Fruit fly (Drosophila melanogaster): ENCODE data around the gene CG43707.

CG43707 gene

DNA sequence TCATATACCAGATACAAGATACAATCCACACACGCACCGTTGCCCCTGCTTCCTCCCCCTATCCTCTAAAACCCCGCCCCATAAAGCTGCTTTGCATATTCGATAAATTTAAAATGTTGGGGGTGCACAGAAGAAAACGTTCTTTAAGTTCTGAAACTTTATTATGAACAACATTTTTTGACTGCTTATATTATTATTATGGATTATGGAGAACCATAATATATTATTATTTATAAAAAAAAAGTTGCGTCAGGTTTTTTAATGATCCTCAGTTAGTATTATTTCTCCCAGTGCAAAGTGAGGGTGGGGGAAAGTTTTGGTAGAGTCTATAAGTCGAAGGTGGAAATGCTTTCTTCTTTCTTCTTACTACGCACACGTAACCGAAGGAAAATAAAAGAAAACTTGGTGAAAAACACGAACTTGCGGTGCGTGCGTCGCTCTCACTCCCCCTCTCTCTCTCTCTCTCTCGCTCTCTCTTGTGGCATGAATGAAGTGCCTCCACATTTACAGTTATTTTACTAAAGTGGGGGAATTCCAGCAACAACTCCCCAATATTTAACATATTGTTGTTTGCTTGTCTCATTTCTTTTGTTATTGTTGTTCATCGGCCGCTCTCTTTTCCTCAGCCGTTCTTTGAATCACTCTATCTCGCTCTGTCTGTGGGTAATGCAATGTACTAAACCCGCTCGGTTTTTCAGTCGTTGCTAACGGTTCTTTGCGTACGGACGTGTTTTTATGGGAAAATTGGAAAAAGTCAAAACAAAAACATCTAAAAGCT, 32.4 kb downstream of the CG43707 start:
- peak in 1 of 2 experiments; percentile 62 for TF ChIP-seq foxo (GFP tag; optimal IDR thresholded peaks at IDR 0.05)
- no peak for TF ChIP-seq woc (GFP tag; optimal IDR thresholded peaks at IDR 0.05)
- TF ChIP-seq Hr78 (GFP tag; optimal IDR thresholded peaks at IDR 0.05): no peak
- TF ChIP-seq h (GFP tag; optimal IDR thresholded peaks at IDR 0.05): peak; percentile 16
- TF ChIP-seq psq (GFP tag; optimal IDR thresholded peaks at IDR 0.05): peak; percentile 57
- TF ChIP-seq Rel (GFP tag; optimal IDR thresholded peaks at IDR 0.05): no peak
- TF ChIP-seq Rel (tag; optimal IDR thresholded peaks at IDR 0.05): peak; percentile 94
- no peak for TF ChIP-seq Hnf4 (GFP tag; optimal IDR thresholded peaks at IDR 0.05)
- TF ChIP-seq CG9705 (GFP tag; optimal IDR thresholded peaks at IDR 0.05): no peak
- peak; percentile 9 for TF ChIP-seq sv (GFP tag; optimal IDR thresholded peaks at IDR 0.05)
- no peak for TF ChIP-seq Mio (GFP tag; optimal IDR thresholded peaks at IDR 0.05)
- no peak for TF ChIP-seq N (GFP tag; optimal IDR thresholded peaks at IDR 0.05)
- TF ChIP-seq usp (GFP tag; optimal IDR thresholded peaks at IDR 0.05): no peak
- TF ChIP-seq br (GFP tag; optimal IDR thresholded peaks at IDR 0.05): no peak
- no peak for TF ChIP-seq Jra (GFP tag; optimal IDR thresholded peaks at IDR 0.05)
- peak; percentile 34 for TF ChIP-seq HLH106 (tag; optimal IDR thresholded peaks at IDR 0.05)
- peak; percentile 28 for TF ChIP-seq rgr (GFP tag; optimal IDR thresholded peaks at IDR 0.05)
- TF ChIP-seq Dif (GFP tag; optimal IDR thresholded peaks at IDR 0.05; ENCODE audit: partially characterized antibody): no peak
- no peak for TF ChIP-seq tai (GFP tag; optimal IDR thresholded peaks at IDR 0.05)
- peak; percentile 21 for TF ChIP-seq fru (GFP tag; optimal IDR thresholded peaks at IDR 0.05)
- no peak for TF ChIP-seq Vsx2 (GFP tag; optimal IDR thresholded peaks at IDR 0.05; ENCODE audit: partially characterized antibody)
- no peak for TF ChIP-seq CG32264 (GFP tag; optimal IDR thresholded peaks at IDR 0.05)
- no peak for TF ChIP-seq jim (GFP tag; optimal IDR thresholded peaks at IDR 0.05)
- peak; percentile 48 for TF ChIP-seq Sp1 (GFP tag; optimal IDR thresholded peaks at IDR 0.05)
- TF ChIP-seq brk (GFP tag; optimal IDR thresholded peaks at IDR 0.05): peak; percentile 24
- TF ChIP-seq Abd-B (GFP tag; optimal IDR thresholded peaks at IDR 0.05): no peak
- peak; percentile 44 for TF ChIP-seq OdsH (GFP tag; optimal IDR thresholded peaks at IDR 0.05)
- no peak for TF ChIP-seq lola (GFP tag; optimal IDR thresholded peaks at IDR 0.05)
- TF ChIP-seq ey (GFP tag; optimal IDR thresholded peaks at IDR 0.05): peak; percentile 6
- no peak for TF ChIP-seq GATAd (GFP tag; optimal IDR thresholded peaks at IDR 0.05)
- no peak for TF ChIP-seq pan (optimal IDR thresholded peaks at IDR 0.05)

- no peak for TF ChIP-seq Hr83 (GFP tag; optimal IDR thresholded peaks at IDR 0.05; ENCODE audit: poor library complexity, severe bottlenecking)
- no peak for TF ChIP-seq CG32264 (GFP tag; optimal IDR thresholded peaks at IDR 0.05)
- no peak for TF ChIP-seq lola (GFP tag; optimal IDR thresholded peaks at IDR 0.05)
- TF ChIP-seq Mio (GFP tag; optimal IDR thresholded peaks at IDR 0.05): no peak
- peak; percentile 39 for TF ChIP-seq Jra (GFP tag; optimal IDR thresholded peaks at IDR 0.05)
- TF ChIP-seq Abd-B (GFP tag; optimal IDR thresholded peaks at IDR 0.05): no peak
- no peak for TF ChIP-seq Dfd (GFP tag; optimal IDR thresholded peaks at IDR 0.05)
- no peak for TF ChIP-seq CG9705 (GFP tag; optimal IDR thresholded peaks at IDR 0.05)
- no peak for TF ChIP-seq Vsx2 (GFP tag; optimal IDR thresholded peaks at IDR 0.05; ENCODE audit: partially characterized antibody)
Measured at dm6 chr2L:3791629-3792028, 34.6 kb downstream of the CG43707 start.

DNA sequence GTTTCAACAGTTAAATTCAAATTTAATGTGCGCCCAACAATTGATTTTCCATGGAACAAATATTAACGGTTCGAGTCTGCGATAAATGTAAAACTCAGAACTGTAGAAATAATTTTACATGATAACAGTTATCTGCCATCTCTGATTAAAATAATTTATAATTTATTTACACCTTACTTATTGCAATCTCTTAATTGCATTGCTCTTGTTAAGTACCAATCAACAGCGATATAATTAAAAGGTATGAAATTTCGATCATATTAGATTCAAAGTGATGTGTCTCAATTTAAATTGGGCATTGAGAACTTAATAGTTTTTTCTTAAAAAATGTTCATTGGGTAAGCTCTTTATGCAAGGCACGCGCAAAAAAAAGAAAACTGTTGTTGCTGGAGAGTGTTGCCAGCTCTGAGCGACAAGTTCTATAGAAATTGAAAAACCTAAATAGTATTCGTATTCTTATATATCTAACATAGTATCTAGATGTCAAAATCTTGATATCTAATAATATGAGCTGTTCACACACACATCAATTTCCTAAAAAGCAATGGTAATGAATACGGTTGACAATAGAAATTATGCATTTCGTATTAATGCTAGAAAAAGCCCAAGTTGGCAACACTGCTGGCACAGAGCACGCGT, 45.9 kb downstream of the CG43707 start:
- TF ChIP-seq dl (GFP tag; optimal IDR thresholded peaks at IDR 0.05; ENCODE audit: insufficient read depth in 1 of 2, partially characterized antibody in 2 of 2): no peak
- TF ChIP-seq sv (GFP tag; optimal IDR thresholded peaks at IDR 0.05): no peak
- peak; percentile 69 for TF ChIP-seq Hnf4 (GFP tag; optimal IDR thresholded peaks at IDR 0.05)
- TF ChIP-seq HLH106 (tag; optimal IDR thresholded peaks at IDR 0.05): peak; percentile 71
- TF ChIP-seq woc (GFP tag; optimal IDR thresholded peaks at IDR 0.05): peak; percentile 89
- TF ChIP-seq OdsH (GFP tag; optimal IDR thresholded peaks at IDR 0.05): peak; percentile 78
- TF ChIP-seq br (GFP tag; optimal IDR thresholded peaks at IDR 0.05): no peak
- TF ChIP-seq sage (GFP tag; optimal IDR thresholded peaks at IDR 0.05): peak; percentile 51
- peak; percentile 4 for TF ChIP-seq fru (GFP tag; optimal IDR thresholded peaks at IDR 0.05)
- peak; percentile 38 for TF ChIP-seq GATAd (GFP tag; optimal IDR thresholded peaks at IDR 0.05)
- TF ChIP-seq Myc (optimal IDR thresholded peaks at IDR 0.05): peak; percentile 98
- peak; percentile 35 for TF ChIP-seq psq (GFP tag; optimal IDR thresholded peaks at IDR 0.05)
- no peak for TF ChIP-seq usp (GFP tag; optimal IDR thresholded peaks at IDR 0.05)
- peak; percentile 65 for TF ChIP-seq ey (GFP tag; optimal IDR thresholded peaks at IDR 0.05)
- TF ChIP-seq dmrt93B (GFP tag; optimal IDR thresholded peaks at IDR 0.05): no peak
- TF ChIP-seq N (GFP tag; optimal IDR thresholded peaks at IDR 0.05): no peak
- TF ChIP-seq dsf (GFP tag; optimal IDR thresholded peaks at IDR 0.05; ENCODE audit: borderline replicate concordance): peak; percentile 16
- TF ChIP-seq Hr83 (GFP tag; optimal IDR thresholded peaks at IDR 0.05; ENCODE audit: poor library complexity, severe bottlenecking): peak; percentile 25
- peak; percentile 79 for TF ChIP-seq h (GFP tag; optimal IDR thresholded peaks at IDR 0.05)
- no peak for TF ChIP-seq Rel (GFP tag; optimal IDR thresholded peaks at IDR 0.05)
- TF ChIP-seq Rel (tag; optimal IDR thresholded peaks at IDR 0.05): peak; percentile 94
- peak; percentile 82 for TF ChIP-seq Sp1 (GFP tag; optimal IDR thresholded peaks at IDR 0.05)
- TF ChIP-seq Mio (GFP tag; optimal IDR thresholded peaks at IDR 0.05): no peak
- peak; percentile 46 for TF ChIP-seq CG9705 (GFP tag; optimal IDR thresholded peaks at IDR 0.05)
